Fruit fly (Drosophila melanogaster) whole organism, embryonic: ENCODE data around the gene dyl.

Experiments
- CG10431 ChIP-seq: fragments of 200-800 bp; sonication (Bioruptor generic); optimal IDR thresholded peaks from 3 replicates; lab custom pipeline; 2018; ENCODE audit warnings: missing biosample characterization, mild to moderate bottlenecking, missing genetic modification characterization
- CG3847 ChIP-seq: fragments of 200-800 bp; sonication (Bioruptor generic); IDR thresholded peaks from 2 replicates; pipeline ENCODE4 v1.3.6; 2022; ENCODE audit warnings: missing biosample characterization, missing genetic modification characterization
- NC2α ChIP-seq: fragments of 200-800 bp; sonication (Bioruptor generic); optimal IDR thresholded peaks from 2 replicates; lab custom pipeline; 2016; ENCODE audit warnings: missing biosample characterization, missing genetic modification characterization
- ato ChIP-seq: fragments of 200-800 bp; sonication (Bioruptor generic); IDR thresholded peaks from 2 replicates; pipeline ENCODE4 v1.3.6; 2022; ENCODE audit warnings: missing biosample characterization, missing genetic modification characterization; ENCODE audit not compliant: partially characterized antibody
- bowl ChIP-seq: fragments of 200-800 bp; sonication (Bioruptor generic); IDR thresholded peaks from 2 replicates; pipeline ENCODE4 v1.3.6; 2022; ENCODE audit warnings: missing biosample characterization, missing genetic modification characterization
- h ChIP-seq: fragments of >200 bp; optimal IDR thresholded peaks from 2 replicates; lab custom pipeline; 2017
- prd ChIP-seq, 3 experiments: fragments of >200 bp in 2 of 3; fragments of 200-800 bp in 1 of 3; sonication (Bioruptor generic) in 1 of 3; optimal IDR thresholded peaks in 2 of 3; IDR thresholded peaks in 1 of 3; 2 replicates in 2 of 3; 3 replicates in 1 of 3; pipeline versions ENCODE4 v1.3.6 to Lab custom; 2017 to 2022; ENCODE audit warnings: missing biosample characterization in 1 of 3, missing genetic modification characterization in 1 of 3

DNA sequence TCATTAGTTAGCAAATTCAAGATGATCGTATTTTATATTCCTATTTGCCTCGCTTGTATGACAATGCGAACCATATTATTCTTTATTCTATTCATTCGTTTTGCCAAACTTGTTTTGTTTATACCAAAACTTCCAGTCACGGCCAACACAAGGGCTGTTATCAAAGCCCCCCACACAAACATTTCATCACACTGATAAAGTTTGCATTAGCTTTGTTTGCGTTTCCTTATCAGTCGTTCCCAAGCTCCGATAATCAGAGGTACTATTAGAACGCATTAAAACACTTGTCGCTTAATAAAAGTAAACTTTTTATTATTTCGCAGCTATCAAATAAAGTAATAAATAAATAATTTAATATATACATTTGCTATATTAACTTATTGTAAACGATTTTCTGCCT is 13.8 kb downstream of the dyl start:
- TF ChIP-seq NC2α (no peak), bowl (GFP tag; lab: Robert Waterston, UW) (no peak), CG10431 (GFP tag; lab: Kevin White, UChicago) (no peak), h (no peak), ato (GFP tag; lab: Robert Waterston, UW) (no peak), prd (optimal IDR thresholded peaks at IDR 0.05; lab: Kevin White, UChicago) (no peak), prd (GFP tag; IDR thresholded peaks at IDR 0.05; lab: Robert Waterston, UW) (no peak), CG3847 (GFP tag; lab: Robert Waterston, UW) (no peak)
